Worm (Caenorhabditis elegans): ENCODE measurements around the gene T21C12.4.

- TF ChIP-seq ets-4 (tag; optimal IDR thresholded peaks at IDR 0.05) (no peak), mec-3 (tag; optimal IDR thresholded peaks at IDR 0.05; ENCODE audit: borderline replicate concordance) (no peak), ama-1 (optimal IDR thresholded peaks at IDR 0.05) (no peak), pha-2 (tag; optimal IDR thresholded peaks at IDR 0.05) (no peak)
Measured at ce11 chrIII:10552929-10553328, 4.9 kb downstream of the T21C12.4 start, which contains the start of gene T21C12.8.

All from whole organism, late embryonic.